Worm (Caenorhabditis elegans): ENCODE data around the gene R05G6.3.

R05G6.3 gene

DNA sequence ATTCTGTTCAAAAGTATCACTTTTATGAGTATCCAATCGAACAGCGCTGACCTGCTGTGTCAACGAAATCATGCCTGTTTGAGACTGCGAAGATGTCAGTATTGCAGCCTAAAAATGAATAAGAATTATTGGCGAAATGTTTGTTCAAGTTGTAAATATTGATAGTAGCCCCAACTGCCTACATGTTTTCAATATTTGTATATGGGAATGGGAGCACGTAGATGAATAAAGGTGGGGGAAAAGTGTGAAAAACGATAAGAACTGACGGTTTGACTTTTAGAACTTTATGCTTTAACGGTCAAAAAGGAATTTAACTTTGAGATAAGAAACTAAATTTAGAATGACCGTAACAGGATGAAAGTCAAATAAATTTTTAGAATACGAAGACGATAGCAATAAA is 3.9 kb downstream of the R05G6.3 start:
- TF ChIP-seq pag-3 (tag; optimal IDR thresholded peaks at IDR 0.05; ENCODE audit: borderline replicate concordance, insufficient read depth) (no peak), lin-14 (GFP tag; optimal IDR thresholded peaks at IDR 0.05) (no peak), lsy-2 (tag; optimal IDR thresholded peaks at IDR 0.05) (no peak), nhr-85 (tag) (no peak), lin-35 (GFP tag; optimal IDR thresholded peaks at IDR 0.05) (peak in 1 of 2 experiments; percentile 2), efl-1 (optimal IDR thresholded peaks at IDR 0.05) (no peak), efl-1 (GFP tag; optimal IDR thresholded peaks at IDR 0.05 in 1 of 2) (peak in 1 of 2 experiments; percentile 68), mab-9 (GFP tag; IDR thresholded peaks at IDR 0.05) (no peak), xbp-1 (tag; optimal IDR thresholded peaks at IDR 0.05) (no peak), nhr-237 (tag; optimal IDR thresholded peaks at IDR 0.05) (no peak), ceh-88 (GFP tag; IDR thresholded peaks at IDR 0.05) (no peak), nhr-90 (tag; optimal IDR thresholded peaks at IDR 0.05; ENCODE audit: poor library complexity) (no peak), lir-3 (tag; optimal IDR thresholded peaks at IDR 0.05; ENCODE audit: poor library complexity) (no peak), unc-98 (GFP tag; IDR thresholded peaks at IDR 0.05) (no peak), C34B4.2 (tag; optimal IDR thresholded peaks at IDR 0.05) (no peak)

DNA sequence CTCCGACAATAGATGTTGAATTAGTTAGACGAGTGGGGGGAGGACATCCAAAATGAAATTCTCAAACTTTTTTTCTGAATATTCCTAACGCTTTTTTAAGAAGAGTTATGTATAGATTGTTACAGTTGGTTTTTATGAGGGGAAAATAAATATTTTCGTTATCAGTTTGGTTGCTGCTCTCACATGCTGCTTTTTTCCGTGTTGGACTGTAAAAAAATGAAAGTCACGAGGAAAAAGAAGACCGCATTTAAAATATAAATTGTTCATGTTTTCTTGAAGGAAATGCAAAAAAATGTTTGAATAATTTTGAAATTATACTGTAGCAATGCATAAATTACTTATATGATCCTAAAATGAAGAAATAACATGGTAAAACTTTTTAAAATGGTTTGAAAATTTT is 4.5 kb downstream of the R05G6.3 start:
- TF ChIP-seq lin-35 (GFP tag; optimal IDR thresholded peaks at IDR 0.05) = peak in 1 of 2 experiments; percentile 16
- TF ChIP-seq fkh-8 (tag; optimal IDR thresholded peaks at IDR 0.05) = no peak
- peak; percentile 72 for TF ChIP-seq elt-2 (tag; optimal IDR thresholded peaks at IDR 0.05)
- TF ChIP-seq ceh-82 (tag; optimal IDR thresholded peaks at IDR 0.05) = no peak
- no peak for TF ChIP-seq nhr-76 (tag; optimal IDR thresholded peaks at IDR 0.05)

DNA sequence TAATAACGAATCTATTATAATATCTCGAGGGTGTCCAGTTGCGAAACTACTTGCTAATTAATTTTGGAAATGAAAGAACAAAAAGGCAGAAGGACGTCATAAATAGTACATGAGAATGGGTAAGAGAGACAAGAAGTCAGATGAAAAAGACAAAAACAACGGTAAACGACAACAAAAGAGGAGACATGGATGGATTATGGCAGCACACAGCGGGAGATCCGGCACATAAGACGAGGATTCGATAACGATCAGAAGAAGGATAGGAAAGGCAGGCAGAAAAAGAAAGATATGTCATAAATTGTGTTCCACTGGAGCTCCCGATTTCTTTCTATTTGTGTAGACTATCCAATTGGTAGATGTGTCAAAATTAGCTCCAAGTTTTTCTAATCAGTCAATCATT is 5.2 kb downstream of the R05G6.3 start:
- TF ChIP-seq nhr-85 (tag) (peak; percentile 29), egl-13 (tag; optimal IDR thresholded peaks at IDR 0.05) (no peak), unc-98 (GFP tag; IDR thresholded peaks at IDR 0.05) (no peak), zag-1 (tag; optimal IDR thresholded peaks at IDR 0.05) (no peak), hlh-17 (GFP tag; optimal IDR thresholded peaks at IDR 0.05; ENCODE audit: borderline replicate concordance) (no peak), lin-13 (GFP tag; optimal IDR thresholded peaks at IDR 0.05) (no peak), lin-14 (GFP tag; optimal IDR thresholded peaks at IDR 0.05) (peak; percentile 28), efl-3 (GFP tag; optimal IDR thresholded peaks at IDR 0.05) (no peak)

DNA sequence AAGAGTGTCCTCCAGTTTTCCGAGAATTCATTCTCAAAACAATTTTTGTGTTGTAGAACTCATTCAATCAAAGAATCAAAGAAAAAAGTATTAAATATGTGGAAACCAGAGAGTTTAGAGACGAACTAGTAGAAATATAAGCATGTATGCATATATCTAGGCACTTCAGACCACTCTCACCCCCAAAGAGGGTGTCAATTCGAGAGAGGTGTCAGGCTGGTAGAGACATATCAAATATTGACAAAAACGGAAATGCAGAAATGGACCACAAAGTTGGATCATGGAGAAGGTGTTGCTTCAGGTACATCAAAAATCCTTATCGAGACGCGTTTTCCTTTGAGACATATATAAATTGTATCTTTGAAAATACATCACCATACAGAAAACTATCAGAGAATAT is 7.4 kb downstream of the R05G6.3 start:
- TF ChIP-seq unc-30 (tag; optimal IDR thresholded peaks at IDR 0.05) (no peak), fkh-10 (GFP tag; optimal IDR thresholded peaks at IDR 0.05) (no peak), nhr-85 (tag) (no peak), lin-14 (GFP tag; optimal IDR thresholded peaks at IDR 0.05) (peak; percentile 43), sptf-1 (tag; optimal IDR thresholded peaks at IDR 0.05) (no peak), egl-13 (tag; optimal IDR thresholded peaks at IDR 0.05) (no peak)

DNA sequence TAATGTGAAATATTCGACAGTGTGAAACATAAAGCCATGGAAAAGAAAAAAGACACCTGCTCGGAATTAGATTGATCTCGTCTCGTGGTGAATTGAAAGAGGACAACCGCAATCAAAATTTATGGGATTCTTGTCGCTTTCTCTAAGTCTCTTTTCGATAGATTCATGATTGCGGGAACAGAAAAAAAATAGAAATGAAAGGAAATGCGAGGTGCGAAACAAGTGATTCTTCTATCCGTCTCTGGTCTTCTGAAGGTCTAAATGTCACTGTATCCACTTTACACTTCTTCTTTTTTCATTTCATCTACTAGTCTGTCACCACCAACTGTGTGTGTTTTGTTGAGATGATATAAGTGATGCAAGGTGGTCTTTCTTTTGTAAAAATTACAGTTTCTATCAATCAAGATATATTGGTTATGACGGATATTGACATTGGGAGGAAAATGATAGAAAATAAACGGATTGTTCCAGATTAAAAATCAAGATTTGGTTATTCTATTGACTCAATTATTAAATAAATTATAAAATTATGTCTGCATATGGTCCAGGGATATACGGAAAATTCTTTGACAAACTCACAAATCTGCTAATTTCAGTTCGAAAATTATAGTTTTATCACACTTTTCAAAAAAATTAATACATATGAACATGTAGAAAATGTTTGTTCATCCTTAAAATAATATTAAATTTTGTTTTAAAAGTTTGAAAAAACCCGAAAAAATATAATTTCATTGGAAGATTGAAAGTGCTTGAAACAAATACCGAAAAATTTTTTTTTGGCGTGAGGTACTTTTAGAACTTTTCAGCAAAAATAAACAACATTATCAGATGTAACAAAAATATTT is 14.1 kb downstream of the R05G6.3 start:
- peak in 1 of 2 experiments; percentile 44 for TF ChIP-seq lsy-2 (tag; optimal IDR thresholded peaks at IDR 0.05)
- no peak for TF ChIP-seq fkh-8 (tag; optimal IDR thresholded peaks at IDR 0.05)
- no peak for TF ChIP-seq nhr-77 (tag; optimal IDR thresholded peaks at IDR 0.05)
- TF ChIP-seq mdl-1 (tag; optimal IDR thresholded peaks at IDR 0.05) = peak in 1 of 2 experiments; percentile 4
- no peak for TF ChIP-seq unc-98 (GFP tag; IDR thresholded peaks at IDR 0.05)
- TF ChIP-seq blmp-1 (tag; optimal IDR thresholded peaks at IDR 0.05) = peak; percentile 87
- TF ChIP-seq nhr-71 (tag; optimal IDR thresholded peaks at IDR 0.05) = peak; percentile 34
- no peak for TF ChIP-seq jun-1 (tag; optimal IDR thresholded peaks at IDR 0.05)
- TF ChIP-seq dpl-1 (GFP tag; optimal IDR thresholded peaks at IDR 0.05) = no peak
- no peak for TF ChIP-seq efl-1 (optimal IDR thresholded peaks at IDR 0.05)
- TF ChIP-seq efl-1 (GFP tag; optimal IDR thresholded peaks at IDR 0.05 in 1 of 2) = peak in 1 of 2 experiments; percentile 1
- TF ChIP-seq snu-23 (GFP tag; optimal IDR thresholded peaks at IDR 0.05) = peak; percentile 56
- TF ChIP-seq nhr-20 (tag; optimal IDR thresholded peaks at IDR 0.05) = peak; percentile 30
- peak; percentile 87 for TF ChIP-seq nhr-85 (tag)
- peak in 3 of 6 experiments; percentile 2 to 59 (median 12) for TF ChIP-seq elt-3 (tag; optimal IDR thresholded peaks at IDR 0.05)
- TF ChIP-seq dsc-1 (tag; optimal IDR thresholded peaks at IDR 0.05) = peak; percentile 40
- TF ChIP-seq isw-1 (GFP tag; IDR thresholded peaks at IDR 0.05) = no peak
- no peak for TF ChIP-seq ets-5 (GFP tag; IDR thresholded peaks at IDR 0.05)
- peak; percentile 79 for TF ChIP-seq lin-14 (GFP tag; optimal IDR thresholded peaks at IDR 0.05)
- TF ChIP-seq mep-1 (tag; optimal IDR thresholded peaks at IDR 0.05) = peak; percentile 26

All from whole organism, L1 larva.